Worm (Caenorhabditis elegans) whole organism, L3 larva: ENCODE data around the gene B0218.7.
A peak's percentile ranks its signal among the peaks of the same experiment; 100 is the strongest.
"Not testable (repeated sequence)": the region's sequence is repeated elsewhere in the genome, so short reads cannot be mapped to it uniquely, and the experiment has no call there.

Experiments used
- R02D3.7 ChIP-seq: fragments of 150-350 bp; optimal IDR thresholded peaks from 2 replicates; lab custom pipeline; 2014; ENCODE audit warnings: missing biosample characterization, missing genetic modification characterization
- ZK546.5 ChIP-seq: sonication (generic microtip); optimal IDR thresholded peaks from 2 replicates; lab custom pipeline; 2017; ENCODE audit warnings: missing biosample characterization, missing genetic modification characterization
- aly-2 ChIP-seq: fragments of 150-350 bp; optimal IDR thresholded peaks from 2 replicates; lab custom pipeline; 2014; ENCODE audit warnings: missing biosample characterization, missing genetic modification characterization
- ama-1 ChIP-seq: fragments of 150-350 bp; optimal IDR thresholded peaks from 2 replicates; lab custom pipeline; 2018
- ceh-16 ChIP-seq: sonication (generic microtip); optimal IDR thresholded peaks from 2 replicates; lab custom pipeline; 2017; ENCODE audit warnings: missing biosample characterization, missing genetic modification characterization
- ceh-28 ChIP-seq: fragments of 150-350 bp; optimal IDR thresholded peaks from 2 replicates; lab custom pipeline; 2014; ENCODE audit warnings: missing biosample characterization, missing genetic modification reagents, missing genetic modification characterization
- ceh-82 ChIP-seq: fragments of 150-350 bp; optimal IDR thresholded peaks from 2 replicates; lab custom pipeline; 2014; ENCODE audit warnings: missing biosample characterization, missing genetic modification characterization
- daf-12 ChIP-seq: fragments of 150-350 bp; optimal IDR thresholded peaks from 2 replicates; lab custom pipeline; 2014; ENCODE audit warnings: missing biosample characterization, missing genetic modification reagents, missing genetic modification characterization
- elt-1 ChIP-seq: fragments of 150-350 bp; optimal IDR thresholded peaks from 2 replicates; lab custom pipeline; 2014; ENCODE audit warnings: missing biosample characterization, missing genetic modification characterization
- elt-2 ChIP-seq: sonication (generic microtip); optimal IDR thresholded peaks from 2 replicates; lab custom pipeline; 2016; ENCODE audit warnings: missing genetic modification reagents, mild to moderate bottlenecking, missing genetic modification characterization, missing compliant biosample characterization
- elt-3 ChIP-seq, 3 experiments: fragments of 150-350 bp in 1 of 3; sonication (generic microtip) in 2 of 3; optimal IDR thresholded peaks; 2 replicates in 2 of 3; 4 replicates in 1 of 3; lab custom pipeline; 2014 to 2017; ENCODE audit warnings: missing biosample characterization in 3 of 3, missing genetic modification characterization in 3 of 3
- eor-1 ChIP-seq, 2 experiments: fragments of 150-350 bp; optimal IDR thresholded peaks; 2 replicates each; lab custom pipeline; 2014 to 2018; ENCODE audit warnings: missing biosample characterization in 2 of 2, missing genetic modification characterization in 2 of 2
- fkh-10 ChIP-seq: sonication (generic microtip); optimal IDR thresholded peaks from 2 replicates; lab custom pipeline; 2017; ENCODE audit warnings: missing biosample characterization, missing genetic modification reagents, missing genetic modification characterization
- fkh-2 ChIP-seq: fragments of 150-350 bp; optimal IDR thresholded peaks from 2 replicates; lab custom pipeline; 2014; ENCODE audit warnings: missing biosample characterization, missing genetic modification reagents, missing genetic modification characterization
- hmg-11 ChIP-seq: sonication (generic microtip); optimal IDR thresholded peaks from 2 replicates; lab custom pipeline; 2016; ENCODE audit warnings: missing genetic modification characterization, missing compliant biosample characterization
- lin-15B ChIP-seq: fragments of 150-350 bp; optimal IDR thresholded peaks from 2 replicates; lab custom pipeline; 2014; ENCODE audit warnings: missing biosample characterization, missing genetic modification characterization
- lsy-12 ChIP-seq: sonication (generic microtip); optimal IDR thresholded peaks from 2 replicates; lab custom pipeline; 2016; ENCODE audit warnings: mild to moderate bottlenecking, missing genetic modification characterization, missing compliant biosample characterization
- mml-1 ChIP-seq: fragments of 150-350 bp; sonication (generic microtip); optimal IDR thresholded peaks from 3 replicates; lab custom pipeline; 2014; ENCODE audit warnings: missing biosample characterization, missing genetic modification characterization
- nfya-1 ChIP-seq: sonication (generic microtip); optimal IDR thresholded peaks from 2 replicates; lab custom pipeline; 2017; ENCODE audit warnings: missing genetic modification characterization, mild to moderate bottlenecking, missing compliant biosample characterization, antibody characterized with exemption, moderate library complexity; ENCODE audit not compliant: insufficient read depth
- nhr-12 ChIP-seq: fragments of 150-350 bp; optimal IDR thresholded peaks from 2 replicates; lab custom pipeline; 2014; ENCODE audit warnings: missing biosample characterization, missing genetic modification characterization
- nhr-237 ChIP-seq: fragments of 150-350 bp; optimal IDR thresholded peaks from 2 replicates; lab custom pipeline; 2014; ENCODE audit warnings: missing biosample characterization, missing genetic modification characterization
- nhr-25 ChIP-seq: sonication (generic microtip); optimal IDR thresholded peaks from 2 replicates; lab custom pipeline; 2017; ENCODE audit warnings: missing biosample characterization, missing genetic modification characterization
- nhr-28 ChIP-seq: fragments of 150-350 bp; optimal IDR thresholded peaks from 2 replicates; lab custom pipeline; 2014; ENCODE audit warnings: missing biosample characterization, missing genetic modification characterization
- nhr-43 ChIP-seq: sonication (generic microtip); optimal IDR thresholded peaks from 2 replicates; lab custom pipeline; 2016; ENCODE audit warnings: mild to moderate bottlenecking, missing genetic modification characterization, missing compliant biosample characterization; ENCODE audit not compliant: poor library complexity, severe bottlenecking
- nhr-67 ChIP-seq: fragments of 150-350 bp; optimal IDR thresholded peaks from 2 replicates; lab custom pipeline; 2014; ENCODE audit warnings: missing biosample characterization, missing genetic modification characterization
- nhr-76 ChIP-seq: fragments of 150-350 bp; sonication (generic microtip); optimal IDR thresholded peaks from 5 replicates; lab custom pipeline; 2014; ENCODE audit warnings: missing biosample characterization, missing genetic modification characterization
- nhr-77 ChIP-seq: fragments of 150-350 bp; optimal IDR thresholded peaks from 2 replicates; lab custom pipeline; 2014; ENCODE audit warnings: missing biosample characterization, missing genetic modification characterization
- pqm-1 ChIP-seq: fragments of 150-350 bp; optimal IDR thresholded peaks from 2 replicates; lab custom pipeline; 2017; ENCODE audit warnings: missing biosample characterization, missing genetic modification characterization, inconsistent platforms
- sea-2 ChIP-seq: fragments of 150-350 bp; sonication (generic microtip); optimal IDR thresholded peaks from 4 replicates; lab custom pipeline; 2014; ENCODE audit warnings: missing biosample characterization, missing genetic modification reagents, missing genetic modification characterization
- snpc-4 ChIP-seq: fragments of 150-350 bp; optimal IDR thresholded peaks from 2 replicates; lab custom pipeline; 2014; ENCODE audit warnings: missing biosample characterization, missing genetic modification characterization
- unc-62 ChIP-seq: fragments of 150-350 bp; sonication (generic microtip); optimal IDR thresholded peaks from 4 replicates; lab custom pipeline; 2014; ENCODE audit warnings: missing biosample characterization, missing genetic modification reagents, missing genetic modification characterization
- zag-1 ChIP-seq: fragments of 150-350 bp; optimal IDR thresholded peaks from 2 replicates; lab custom pipeline; 2014; ENCODE audit warnings: missing biosample characterization, missing genetic modification characterization
- ztf-11 ChIP-seq: fragments of 150-350 bp; optimal IDR thresholded peaks from 2 replicates; lab custom pipeline; 2014; ENCODE audit warnings: missing biosample characterization, missing genetic modification characterization

B0218.7 gene

ce11 chrIV:8130131-8130611 lies 35.7 kb downstream of the B0218.7 start, which contains the start of the genes ndub-11 and moc-3:
Gene ndub-11, minus strand, starts transcription at chrIV:8130231.
Gene moc-3, plus strand, starts transcription at chrIV:8130561.
- TF ChIP-seq nhr-12 (tag; lab: Kevin White, UChicago) (no peak), snpc-4 (tag; lab: Kevin White, UChicago) (peak; percentile 12), nhr-77 (tag; lab: Kevin White, UChicago) (no peak), nfya-1 (peak; percentile 11)

ce11 chrIV:8127430-8127829 lies 38.4 kb downstream of the B0218.7 start:
- TF ChIP-seq nhr-25 (tag; lab: Kevin White, UChicago) = no peak
- TF ChIP-seq ceh-82 (tag; lab: Kevin White, UChicago) = no peak
- no peak for TF ChIP-seq ZK546.5
- TF ChIP-seq ama-1 (lab: Kevin White, UChicago) = no peak
- TF ChIP-seq unc-62 (GFP tag; lab: Kevin White, UChicago) = no peak
- no peak for TF ChIP-seq elt-3 (tag; optimal IDR thresholded peaks at IDR 0.05; lab: Kevin White, UChicago)

ce11 chrIV:8126902-8127301 lies 38.9 kb downstream of the B0218.7 start, which contains the start of gene ceph-41:
Gene ceph-41, plus strand, starts transcription at chrIV:8127202.
- TF ChIP-seq aly-2 (tag; lab: Kevin White, UChicago) (no peak), lsy-12 (tag; lab: Kevin White, UChicago) (no peak), fkh-10 (no peak), lin-15B (no peak), hmg-11 (tag; lab: Kevin White, UChicago) (no peak), elt-1 (no peak), nhr-43 (tag; lab: Kevin White, UChicago) (no peak), nhr-67 (no peak), nhr-237 (no peak), elt-2 (no peak), ceh-28 (tag; lab: Kevin White, UChicago) (no peak), R02D3.7 (tag; lab: Kevin White, UChicago) (no peak), eor-1 (tag; optimal IDR thresholded peaks at IDR 0.05; lab: Kevin White, UChicago) (no peak), ZK546.5 (no peak), snpc-4 (tag; lab: Kevin White, UChicago) (no peak), ceh-82 (tag; lab: Kevin White, UChicago) (no peak), pqm-1 (tag; lab: Kevin White, UChicago) (no peak), sea-2 (GFP tag; lab: Kevin White, UChicago) (no peak)

ce11 chrIV:8122349-8122748 lies 43.5 kb downstream of the B0218.7 start, which contains the start of gene erp-44.3:
Gene erp-44.3, plus strand, starts transcription at chrIV:8122649.
- not testable (repeated sequence) for TF ChIP-seq ztf-11 (tag; lab: Kevin White, UChicago); ceh-16 (tag; lab: Kevin White, UChicago); elt-3 (tag; optimal IDR thresholded peaks at IDR 0.05; lab: Kevin White, UChicago)

- TF ChIP-seq nfya-1 (no peak), pqm-1 (tag; lab: Kevin White, UChicago) (no peak), ceh-28 (tag; lab: Kevin White, UChicago) (no peak), lin-15B (no peak), unc-62 (GFP tag; lab: Kevin White, UChicago) (no peak), daf-12 (tag; lab: Kevin White, UChicago) (no peak), snpc-4 (tag; lab: Kevin White, UChicago) (no peak), mml-1 (tag; lab: Kevin White, UChicago) (no peak), nhr-28 (tag; lab: Kevin White, UChicago) (no peak), zag-1 (tag; lab: Kevin White, UChicago) (no peak), fkh-2 (tag; lab: Kevin White, UChicago) (no peak), hmg-11 (tag; lab: Kevin White, UChicago) (no peak), nhr-67 (no peak), nhr-76 (tag; lab: Kevin White, UChicago) (no peak)
Measured at ce11 chrIV:8118790-8119189, 47.1 kb downstream of the B0218.7 start, which contains the start of gene F42G8.8. Gene F42G8.8, plus strand, starts transcription at chrIV:8119090.
